Worm (Caenorhabditis elegans) whole organism, midembryonic: Measurements from ENCODE around the gene bus-2.

Experiments
- tab-1 ChIP-seq: fragments of 200-800 bp; sonication (Bioruptor generic); IDR thresholded peaks from 2 replicates; pipeline ENCODE4 v1.3.6; 2022; ENCODE audit warnings: missing genetic modification characterization, missing compliant biosample characterization
- ztf-23 ChIP-seq: fragments of 200-800 bp; sonication (Bioruptor generic); IDR thresholded peaks from 2 replicates; pipeline ENCODE4 v1.3.6; 2022; ENCODE audit warnings: missing genetic modification reagents, missing genetic modification characterization, missing compliant biosample characterization
- ztf-29 ChIP-seq: fragments of 200-800 bp; sonication (Bioruptor generic); IDR thresholded peaks from 2 replicates; pipeline ENCODE4 v1.3.6; 2022; ENCODE audit warnings: missing genetic modification reagents, missing genetic modification characterization, missing compliant biosample characterization

ce11 chrIV:1707960-1708359, 8.3 kb downstream of the bus-2 start:
- TF ChIP-seq ztf-23 (GFP tag; lab: Robert Waterston, UW), result no peak
- no peak for TF ChIP-seq ztf-29 (GFP tag; lab: Robert Waterston, UW)
- TF ChIP-seq tab-1 (GFP tag; lab: Robert Waterston, UW), result no peak
